Worm (Caenorhabditis elegans): ENCODE data around the gene F38A1.11.

Gene F38A1.11

ce11 chrIV:1246762-1247436 lies at the start of gene F38A1.11, which contains the start of gene clec-165:
Gene F38A1.11, plus strand, starts transcription at chrIV:1247386.
Gene clec-165, minus strand, starts transcription at chrIV:1246886.
- TF ChIP-seq tab-1 (GFP tag; IDR thresholded peaks at IDR 0.05) (no peak), flt-1 (GFP tag; IDR thresholded peaks at IDR 0.05) (no peak), ztf-23 (GFP tag; IDR thresholded peaks at IDR 0.05) (no peak), T22C8.4 (GFP tag; IDR thresholded peaks at IDR 0.05) (no peak), klf-2 (GFP tag; conservative IDR thresholded peaks at IDR 0.05) (no peak), med-1 (GFP tag; optimal IDR thresholded peaks at IDR 0.05; ENCODE audit: insufficient read depth) (no peak), ref-1 (GFP tag; conservative IDR thresholded peaks at IDR 0.05) (no peak), cog-1 (tag; optimal IDR thresholded peaks at IDR 0.05) (no peak)

ce11 chrIV:1199501-1199900 lies 47.7 kb upstream of the F38A1.11 start:
- no peak for TF ChIP-seq tab-1 (GFP tag; IDR thresholded peaks at IDR 0.05)
- no peak for TF ChIP-seq ztf-23 (GFP tag; IDR thresholded peaks at IDR 0.05)
- no peak for TF ChIP-seq T22C8.4 (GFP tag; IDR thresholded peaks at IDR 0.05)
- no peak for TF ChIP-seq ref-1 (GFP tag; conservative IDR thresholded peaks at IDR 0.05)
- no peak for TF ChIP-seq flt-1 (GFP tag; IDR thresholded peaks at IDR 0.05)
- no peak for TF ChIP-seq ztf-29 (GFP tag; IDR thresholded peaks at IDR 0.05)
- no peak for TF ChIP-seq med-1 (GFP tag; optimal IDR thresholded peaks at IDR 0.05; ENCODE audit: insufficient read depth)
- TF ChIP-seq cog-1 (tag; optimal IDR thresholded peaks at IDR 0.05): no peak
- no peak for TF ChIP-seq klf-2 (GFP tag; conservative IDR thresholded peaks at IDR 0.05)

- no peak for TF ChIP-seq T22C8.4 (GFP tag; IDR thresholded peaks at IDR 0.05)
- TF ChIP-seq tab-1 (GFP tag; IDR thresholded peaks at IDR 0.05): no peak
- TF ChIP-seq ref-1 (GFP tag; conservative IDR thresholded peaks at IDR 0.05): no peak
- no peak for TF ChIP-seq klf-2 (GFP tag; conservative IDR thresholded peaks at IDR 0.05)
- TF ChIP-seq ztf-23 (GFP tag; IDR thresholded peaks at IDR 0.05): no peak
- TF ChIP-seq med-1 (GFP tag; optimal IDR thresholded peaks at IDR 0.05; ENCODE audit: insufficient read depth): no peak
- TF ChIP-seq flt-1 (GFP tag; IDR thresholded peaks at IDR 0.05): no peak
- TF ChIP-seq cog-1 (tag; optimal IDR thresholded peaks at IDR 0.05): no peak
- no peak for TF ChIP-seq ztf-29 (GFP tag; IDR thresholded peaks at IDR 0.05)
These were observed 42.3 kb upstream of the F38A1.11 start, which contains the start of gene dsl-2 for ce11 chrIV:1204870-1205269. Gene dsl-2, minus strand, starts transcription at chrIV:1204970.

- no peak for TF ChIP-seq tab-1 (GFP tag; IDR thresholded peaks at IDR 0.05)
- no peak for TF ChIP-seq med-1 (GFP tag; optimal IDR thresholded peaks at IDR 0.05; ENCODE audit: insufficient read depth)
These were observed 39.2 kb upstream of the F38A1.11 start, which contains the start of gene dsl-1 for ce11 chrIV:1207980-1208379. Gene dsl-1, minus strand, starts transcription at chrIV:1208080.

- TF ChIP-seq T22C8.4 (GFP tag; IDR thresholded peaks at IDR 0.05) (no peak), ztf-29 (GFP tag; IDR thresholded peaks at IDR 0.05) (no peak), cog-1 (tag; optimal IDR thresholded peaks at IDR 0.05) (no peak), klf-2 (GFP tag; conservative IDR thresholded peaks at IDR 0.05) (no peak), tab-1 (GFP tag; IDR thresholded peaks at IDR 0.05) (no peak), ref-1 (GFP tag; conservative IDR thresholded peaks at IDR 0.05) (no peak)
These were observed 37.9 kb upstream of the F38A1.11 start for ce11 chrIV:1209320-1209719.

ce11 chrIV:1209813-1210212 lies 37.4 kb upstream of the F38A1.11 start:
- no peak for TF ChIP-seq cog-1 (tag; optimal IDR thresholded peaks at IDR 0.05)
- TF ChIP-seq flt-1 (GFP tag; IDR thresholded peaks at IDR 0.05): no peak
- TF ChIP-seq T22C8.4 (GFP tag; IDR thresholded peaks at IDR 0.05): no peak
- TF ChIP-seq ztf-29 (GFP tag; IDR thresholded peaks at IDR 0.05): no peak
- TF ChIP-seq ztf-23 (GFP tag; IDR thresholded peaks at IDR 0.05): no peak
- TF ChIP-seq ref-1 (GFP tag; conservative IDR thresholded peaks at IDR 0.05): no peak
- no peak for TF ChIP-seq tab-1 (GFP tag; IDR thresholded peaks at IDR 0.05)
- TF ChIP-seq med-1 (GFP tag; optimal IDR thresholded peaks at IDR 0.05; ENCODE audit: insufficient read depth): no peak
- TF ChIP-seq klf-2 (GFP tag; conservative IDR thresholded peaks at IDR 0.05): no peak

ce11 chrIV:1211902-1212301 lies 35.3 kb upstream of the F38A1.11 start:
- TF ChIP-seq tab-1 (GFP tag; IDR thresholded peaks at IDR 0.05) (no peak), T22C8.4 (GFP tag; IDR thresholded peaks at IDR 0.05) (no peak), flt-1 (GFP tag; IDR thresholded peaks at IDR 0.05) (no peak), ztf-23 (GFP tag; IDR thresholded peaks at IDR 0.05) (no peak), ref-1 (GFP tag; conservative IDR thresholded peaks at IDR 0.05) (no peak), cog-1 (tag; optimal IDR thresholded peaks at IDR 0.05) (no peak), ztf-29 (GFP tag; IDR thresholded peaks at IDR 0.05) (no peak), med-1 (GFP tag; optimal IDR thresholded peaks at IDR 0.05; ENCODE audit: insufficient read depth) (no peak), klf-2 (GFP tag; conservative IDR thresholded peaks at IDR 0.05) (no peak)

- TF ChIP-seq ztf-23 (GFP tag; IDR thresholded peaks at IDR 0.05) (no peak), tab-1 (GFP tag; IDR thresholded peaks at IDR 0.05) (no peak), klf-2 (GFP tag; conservative IDR thresholded peaks at IDR 0.05) (no peak), flt-1 (GFP tag; IDR thresholded peaks at IDR 0.05) (no peak), ref-1 (GFP tag; conservative IDR thresholded peaks at IDR 0.05) (no peak), cog-1 (tag; optimal IDR thresholded peaks at IDR 0.05) (no peak), T22C8.4 (GFP tag; IDR thresholded peaks at IDR 0.05) (no peak), med-1 (GFP tag; optimal IDR thresholded peaks at IDR 0.05; ENCODE audit: insufficient read depth) (no peak), ztf-29 (GFP tag; IDR thresholded peaks at IDR 0.05) (no peak)
These were observed 34.8 kb upstream of the F38A1.11 start for ce11 chrIV:1212357-1212756.

ce11 chrIV:1213192-1213591 lies 34.0 kb upstream of the F38A1.11 start:
- TF ChIP-seq cog-1 (tag; optimal IDR thresholded peaks at IDR 0.05): no peak
- no peak for TF ChIP-seq ztf-29 (GFP tag; IDR thresholded peaks at IDR 0.05)
- no peak for TF ChIP-seq klf-2 (GFP tag; conservative IDR thresholded peaks at IDR 0.05)
- TF ChIP-seq ztf-23 (GFP tag; IDR thresholded peaks at IDR 0.05): no peak
- no peak for TF ChIP-seq med-1 (GFP tag; optimal IDR thresholded peaks at IDR 0.05; ENCODE audit: insufficient read depth)
- TF ChIP-seq ref-1 (GFP tag; conservative IDR thresholded peaks at IDR 0.05): no peak
- no peak for TF ChIP-seq flt-1 (GFP tag; IDR thresholded peaks at IDR 0.05)
- TF ChIP-seq tab-1 (GFP tag; IDR thresholded peaks at IDR 0.05): no peak
- TF ChIP-seq T22C8.4 (GFP tag; IDR thresholded peaks at IDR 0.05): no peak

- TF ChIP-seq klf-2 (GFP tag; conservative IDR thresholded peaks at IDR 0.05) (no peak), tab-1 (GFP tag; IDR thresholded peaks at IDR 0.05) (no peak), ztf-29 (GFP tag; IDR thresholded peaks at IDR 0.05) (no peak)
These were observed 31.6 kb upstream of the F38A1.11 start for ce11 chrIV:1215536-1215935.

Measured in whole organism, midembryonic.